Worm (Caenorhabditis elegans): ENCODE measurements around the gene T11G6.5.

ce11 chrIV:10828049-10828448, 14.5 kb downstream of the T11G6.5 start, which contains the start of gene npax-3:
- TF ChIP-seq blmp-1 (tag; optimal IDR thresholded peaks at IDR 0.05) (no peak), nhr-237 (tag; optimal IDR thresholded peaks at IDR 0.05) (no peak), nhr-12 (tag; optimal IDR thresholded peaks at IDR 0.05) (no peak), unc-39 (tag; optimal IDR thresholded peaks at IDR 0.05) (no peak), ztf-11 (tag; optimal IDR thresholded peaks at IDR 0.05) (no peak), nhr-76 (tag; optimal IDR thresholded peaks at IDR 0.05) (no peak)
